Worm (Caenorhabditis elegans): Measurements from ENCODE around the gene srh-20.

DNA sequence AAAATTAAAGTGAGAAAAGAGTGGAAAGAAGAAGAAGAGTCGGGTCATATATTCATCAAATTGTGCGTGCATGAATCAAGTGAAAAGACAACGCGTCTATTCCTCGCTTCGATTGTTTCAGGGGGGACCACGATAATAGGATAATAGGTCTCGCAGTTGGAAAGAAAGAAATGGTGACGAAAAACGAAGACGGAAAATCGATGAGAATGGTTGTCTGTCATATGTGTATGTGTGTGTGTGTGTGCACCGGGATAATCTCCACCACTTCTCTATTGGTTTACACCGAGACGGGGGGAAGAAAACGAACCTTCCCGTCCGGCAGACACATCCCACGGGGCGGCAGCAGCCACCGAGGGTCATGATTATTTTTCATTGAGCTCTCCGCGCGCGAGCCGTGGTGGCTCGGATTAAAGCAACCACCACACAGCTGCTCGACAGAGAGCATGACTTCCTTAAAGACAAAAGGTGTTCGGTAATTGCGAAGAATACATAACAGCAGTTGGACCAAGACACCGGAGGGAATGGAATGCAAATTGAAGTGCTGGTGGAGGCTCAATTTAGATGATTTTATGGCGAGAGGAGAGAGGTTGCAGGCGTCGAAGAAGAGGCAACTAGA, 39.4 kb downstream of the srh-20 start:
- TF ChIP-seq nhr-12 (tag; optimal IDR thresholded peaks at IDR 0.05) = no peak
- peak; percentile 63 for TF ChIP-seq unc-62 (GFP tag; optimal IDR thresholded peaks at IDR 0.05)
- no peak for TF ChIP-seq zip-8 (tag; optimal IDR thresholded peaks at IDR 0.05)
- no peak for TF ChIP-seq nhr-76 (tag; optimal IDR thresholded peaks at IDR 0.05)
- TF ChIP-seq nhr-237 (tag; optimal IDR thresholded peaks at IDR 0.05) = no peak
- TF ChIP-seq ceh-83 (GFP tag; optimal IDR thresholded peaks at IDR 0.05) = no peak
- peak; percentile 76 for TF ChIP-seq sptf-1 (tag; optimal IDR thresholded peaks at IDR 0.05)
- peak; percentile 64 for TF ChIP-seq M03D4.4 (tag; optimal IDR thresholded peaks at IDR 0.05)
- no peak for TF ChIP-seq snpc-4 (tag; optimal IDR thresholded peaks at IDR 0.05)
- no peak for TF ChIP-seq elt-1 (tag; optimal IDR thresholded peaks at IDR 0.05; ENCODE audit: borderline replicate concordance, insufficient read depth)
- no peak for TF ChIP-seq bed-3 (GFP tag; optimal IDR thresholded peaks at IDR 0.05)
- no peak for TF ChIP-seq blmp-1 (tag; optimal IDR thresholded peaks at IDR 0.05)

Data from whole organism, mixed stage, embryonic.